Fruit fly (Drosophila melanogaster) whole organism, embryonic: ENCODE data around the gene ftz.

Experiments
- Adf1 ChIP-seq: fragments of 200-800 bp; sonication (Bioruptor generic); IDR thresholded peaks from 2 replicates; pipeline ENCODE4 v1.3.6; 2022; ENCODE audit warnings: missing biosample characterization, missing genetic modification characterization
- Awh ChIP-seq: fragments of 200-800 bp; sonication (Bioruptor generic); IDR thresholded peaks from 2 replicates; pipeline ENCODE4, ENCODE4 v1.3.6; 2022; ENCODE audit warnings: missing biosample characterization, missing genetic modification characterization
- BEAF-32 ChIP-seq: fragments of 200-800 bp; sonication (Bioruptor generic); optimal IDR thresholded peaks from 3 replicates; lab custom pipeline; 2017; ENCODE audit warnings: missing biosample characterization, missing genetic modification characterization, mild to moderate bottlenecking, moderate library complexity, missing genetic modification reagents
- Blimp-1 ChIP-seq: fragments of 200-800 bp; sonication (Bioruptor generic); optimal IDR thresholded peaks from 3 replicates; lab custom pipeline; 2018; ENCODE audit warnings: missing biosample characterization, missing genetic modification characterization, mild to moderate bottlenecking, moderate library complexity, missing genetic modification reagents
- Bteb2 ChIP-seq: fragments of 200-800 bp; sonication (Bioruptor generic); optimal IDR thresholded peaks from 2 replicates; lab custom pipeline; 2016; ENCODE audit warnings: missing biosample characterization, missing genetic modification characterization
- CG10959 ChIP-seq: fragments of 200-800 bp; sonication (Bioruptor generic); IDR thresholded peaks from 2 replicates; pipeline ENCODE4 v1.3.6; 2022; ENCODE audit warnings: missing biosample characterization, missing genetic modification characterization
- CG11456 ChIP-seq: fragments of 200-800 bp; sonication (Bioruptor generic); IDR thresholded peaks from 3 replicates; pipeline ENCODE4 v1.3.6; 2022; ENCODE audit warnings: missing biosample characterization, missing genetic modification characterization
- CG11695 ChIP-seq: fragments of 200-800 bp; sonication (Bioruptor generic); IDR thresholded peaks from 3 replicates; pipeline ENCODE4 v1.3.6; 2022; ENCODE audit warnings: missing biosample characterization, missing genetic modification characterization
- CG12071 ChIP-seq: fragments of 200-800 bp; sonication (Bioruptor generic); optimal IDR thresholded peaks from 3 replicates; lab custom pipeline; 2018; ENCODE audit warnings: missing biosample characterization, mild to moderate bottlenecking, missing genetic modification characterization
- CG12219 ChIP-seq: fragments of 200-800 bp; sonication (Bioruptor generic); optimal IDR thresholded peaks from 3 replicates; lab custom pipeline; 2018; ENCODE audit warnings: missing biosample characterization, mild to moderate bottlenecking, missing genetic modification characterization
- CG13624 ChIP-seq: fragments of 200-800 bp; sonication (Bioruptor generic); optimal IDR thresholded peaks from 2 replicates; lab custom pipeline; 2016; ENCODE audit warnings: missing biosample characterization, missing genetic modification characterization
- CG13894 ChIP-seq: fragments of 200-800 bp; sonication (Bioruptor generic); optimal IDR thresholded peaks from 3 replicates; lab custom pipeline; 2018; ENCODE audit warnings: missing biosample characterization, mild to moderate bottlenecking, missing genetic modification characterization, moderate library complexity
- CG15269 ChIP-seq: fragments of 200-800 bp; sonication (Bioruptor generic); optimal IDR thresholded peaks from 2 replicates; lab custom pipeline; 2018; ENCODE audit warnings: missing biosample characterization, mild to moderate bottlenecking, missing genetic modification characterization, moderate library complexity
- CG1602 ChIP-seq: fragments of 200-800 bp; sonication (Bioruptor generic); optimal IDR thresholded peaks from 3 replicates; lab custom pipeline; 2016; ENCODE audit warnings: missing biosample characterization, missing genetic modification characterization
- CG16863 ChIP-seq: fragments of 200-800 bp; sonication (Bioruptor generic); optimal IDR thresholded peaks from 3 replicates; lab custom pipeline; 2016; ENCODE audit warnings: missing biosample characterization, missing genetic modification characterization
- CG17359 ChIP-seq: fragments of 200-800 bp; sonication (Bioruptor generic); optimal IDR thresholded peaks from 3 replicates; lab custom pipeline; 2018; ENCODE audit warnings: missing biosample characterization, mild to moderate bottlenecking, missing genetic modification characterization, moderate library complexity
- CG17612 ChIP-seq: fragments of 200-800 bp; sonication (Bioruptor generic); IDR thresholded peaks from 2 replicates; pipeline ENCODE4 v1.3.6; 2022; ENCODE audit warnings: missing biosample characterization, missing genetic modification characterization
- CG17829 ChIP-seq: fragments of 200-800 bp; optimal IDR thresholded peaks from 2 replicates; lab custom pipeline; 2019; ENCODE audit warnings: missing biosample characterization, mild to moderate bottlenecking, missing genetic modification characterization, moderate library complexity
- CG2199 ChIP-seq: fragments of 200-800 bp; sonication (Bioruptor generic); IDR thresholded peaks from 3 replicates; pipeline ENCODE4 v1.3.6; 2022; ENCODE audit warnings: missing biosample characterization, missing genetic modification characterization
- CG2875 ChIP-seq: fragments of 200-800 bp; sonication (Bioruptor generic); optimal IDR thresholded peaks from 2 replicates; lab custom pipeline; 2017; ENCODE audit warnings: missing biosample characterization, mild to moderate bottlenecking, missing genetic modification characterization, missing genetic modification reagents
- CG43689 ChIP-seq: fragments of 200-800 bp; sonication (Bioruptor generic); IDR thresholded peaks from 2 replicates; pipeline ENCODE4 v1.3.6; 2022; ENCODE audit warnings: missing biosample characterization, missing genetic modification characterization
- CG4617 ChIP-seq: fragments of 200-800 bp; sonication (Bioruptor generic); optimal IDR thresholded peaks from 3 replicates; lab custom pipeline; 2016; ENCODE audit warnings: missing biosample characterization, missing genetic modification characterization, borderline replicate concordance
- CG6175 ChIP-seq: fragments of 200-800 bp; sonication (Bioruptor generic); IDR thresholded peaks from 3 replicates; pipeline ENCODE4 v1.3.6; 2022; ENCODE audit warnings: missing biosample characterization, missing genetic modification characterization
- CG6654 ChIP-seq: fragments of 200-800 bp; sonication (Bioruptor generic); optimal IDR thresholded peaks from 2 replicates; lab custom pipeline; 2017; ENCODE audit warnings: missing biosample characterization, mild to moderate bottlenecking, missing genetic modification characterization
- CG6765 ChIP-seq: fragments of 200-800 bp; sonication (Bioruptor generic); optimal IDR thresholded peaks from 3 replicates; lab custom pipeline; 2017; ENCODE audit warnings: missing biosample characterization, mild to moderate bottlenecking, missing genetic modification characterization
- CG7839 ChIP-seq: fragments of 200-800 bp; sonication (Bioruptor generic); optimal IDR thresholded peaks from 3 replicates; lab custom pipeline; 2018; ENCODE audit warnings: missing biosample characterization, mild to moderate bottlenecking, missing genetic modification characterization, moderate library complexity
- CG8089 ChIP-seq: fragments of 200-800 bp; sonication (Bioruptor generic); optimal IDR thresholded peaks from 3 replicates; lab custom pipeline; 2016; ENCODE audit warnings: missing biosample characterization, missing genetic modification characterization
- CG8944 ChIP-seq: fragments of 200-800 bp; sonication (Bioruptor generic); optimal IDR thresholded peaks from 3 replicates; lab custom pipeline; 2016; ENCODE audit warnings: missing biosample characterization, missing genetic modification characterization
- CTCF ChIP-seq: fragments of 200-800 bp; sonication (Bioruptor generic); optimal IDR thresholded peaks from 2 replicates; lab custom pipeline; 2017; ENCODE audit warnings: missing biosample characterization, mild to moderate bottlenecking, missing genetic modification characterization, moderate library complexity
- Doc3 ChIP-seq: fragments of 200-800 bp; sonication (Bioruptor generic); IDR thresholded peaks from 3 replicates; pipeline ENCODE4 v1.3.6; 2022; ENCODE audit warnings: missing biosample characterization, missing genetic modification characterization; ENCODE audit not compliant: partially characterized antibody
- ERR ChIP-seq: fragments of 200-800 bp; sonication (Bioruptor generic); optimal IDR thresholded peaks from 2 replicates; lab custom pipeline; 2016; ENCODE audit warnings: missing biosample characterization, missing genetic modification characterization
- HLH4C ChIP-seq: fragments of 200-800 bp; sonication (Bioruptor generic); IDR thresholded peaks from 3 replicates; pipeline ENCODE4 v1.3.6; 2022; ENCODE audit warnings: missing biosample characterization, missing genetic modification characterization; ENCODE audit not compliant: partially characterized antibody
- Mad ChIP-seq: fragments of 200-800 bp; sonication (Bioruptor generic); optimal IDR thresholded peaks from 2 replicates; lab custom pipeline; 2016; ENCODE audit warnings: missing biosample characterization, missing genetic modification characterization
- NC2α ChIP-seq: fragments of 200-800 bp; sonication (Bioruptor generic); optimal IDR thresholded peaks from 2 replicates; lab custom pipeline; 2016; ENCODE audit warnings: missing biosample characterization, missing genetic modification characterization
- Side ChIP-seq: fragments of 200-800 bp; sonication (Bioruptor generic); optimal IDR thresholded peaks from 2 replicates; lab custom pipeline; 2016; ENCODE audit warnings: missing biosample characterization, missing genetic modification characterization
- Sox100B ChIP-seq: fragments of 200-800 bp; sonication (Bioruptor generic); optimal IDR thresholded peaks from 3 replicates; lab custom pipeline; 2018; ENCODE audit warnings: missing biosample characterization, mild to moderate bottlenecking, missing genetic modification characterization
- Ssrp ChIP-seq: fragments of 200-800 bp; sonication (Bioruptor generic); optimal IDR thresholded peaks from 2 replicates; lab custom pipeline; 2018; ENCODE audit warnings: missing biosample characterization, mild to moderate bottlenecking, missing genetic modification characterization, moderate library complexity
- al ChIP-seq: fragments of 200-800 bp; sonication (Bioruptor generic); IDR thresholded peaks from 2 replicates; pipeline ENCODE4 v1.3.6; 2022; ENCODE audit warnings: missing biosample characterization, missing genetic modification characterization
- dmrt99B ChIP-seq: fragments of 200-800 bp; sonication (Bioruptor generic); optimal IDR thresholded peaks from 2 replicates; lab custom pipeline; 2018; ENCODE audit warnings: missing biosample characterization, mild to moderate bottlenecking, missing genetic modification characterization, moderate library complexity
- gcm ChIP-seq: fragments of 200-800 bp; sonication (Bioruptor generic); optimal IDR thresholded peaks from 2 replicates; lab custom pipeline; 2019; ENCODE audit warnings: missing biosample characterization, mild to moderate bottlenecking, missing genetic modification characterization, moderate library complexity
- mld ChIP-seq: fragments of 200-800 bp; sonication (Bioruptor generic); IDR thresholded peaks from 3 replicates; pipeline ENCODE4 v1.3.6; 2022; ENCODE audit warnings: missing biosample characterization, missing genetic modification characterization; ENCODE audit not compliant: partially characterized antibody
- peb ChIP-seq: fragments of 200-800 bp; sonication (Bioruptor generic); IDR thresholded peaks from 2 replicates; pipeline ENCODE4 v1.3.6; 2022; ENCODE audit warnings: missing biosample characterization, missing genetic modification characterization
- psq ChIP-seq: fragments of 200-800 bp; sonication (Bioruptor generic); optimal IDR thresholded peaks from 2 replicates; lab custom pipeline; 2017; ENCODE audit warnings: missing biosample characterization, missing genetic modification characterization
- salm ChIP-seq: fragments of 200-800 bp; sonication (Bioruptor generic); optimal IDR thresholded peaks from 2 replicates; lab custom pipeline; 2018; ENCODE audit warnings: missing biosample characterization, mild to moderate bottlenecking, missing genetic modification characterization
- sd ChIP-seq: fragments of 200-800 bp; sonication (Bioruptor generic); optimal IDR thresholded peaks from 3 replicates; lab custom pipeline; 2018; ENCODE audit warnings: missing biosample characterization, mild to moderate bottlenecking, missing genetic modification characterization, moderate library complexity
- shn ChIP-seq: fragments of 200-800 bp; sonication (Bioruptor generic); optimal IDR thresholded peaks from 3 replicates; lab custom pipeline; 2016; ENCODE audit warnings: missing biosample characterization, missing genetic modification characterization
- sr ChIP-seq: fragments of 200-800 bp; sonication (Bioruptor generic); IDR thresholded peaks from 3 replicates; pipeline ENCODE4 v1.3.6; 2022; ENCODE audit warnings: missing biosample characterization, missing genetic modification characterization
- ssp ChIP-seq: fragments of 200-800 bp; sonication (Bioruptor generic); IDR thresholded peaks from 2 replicates; pipeline ENCODE4 v1.3.6; 2022; ENCODE audit warnings: missing biosample characterization, missing genetic modification characterization

The ftz gene

DNA sequence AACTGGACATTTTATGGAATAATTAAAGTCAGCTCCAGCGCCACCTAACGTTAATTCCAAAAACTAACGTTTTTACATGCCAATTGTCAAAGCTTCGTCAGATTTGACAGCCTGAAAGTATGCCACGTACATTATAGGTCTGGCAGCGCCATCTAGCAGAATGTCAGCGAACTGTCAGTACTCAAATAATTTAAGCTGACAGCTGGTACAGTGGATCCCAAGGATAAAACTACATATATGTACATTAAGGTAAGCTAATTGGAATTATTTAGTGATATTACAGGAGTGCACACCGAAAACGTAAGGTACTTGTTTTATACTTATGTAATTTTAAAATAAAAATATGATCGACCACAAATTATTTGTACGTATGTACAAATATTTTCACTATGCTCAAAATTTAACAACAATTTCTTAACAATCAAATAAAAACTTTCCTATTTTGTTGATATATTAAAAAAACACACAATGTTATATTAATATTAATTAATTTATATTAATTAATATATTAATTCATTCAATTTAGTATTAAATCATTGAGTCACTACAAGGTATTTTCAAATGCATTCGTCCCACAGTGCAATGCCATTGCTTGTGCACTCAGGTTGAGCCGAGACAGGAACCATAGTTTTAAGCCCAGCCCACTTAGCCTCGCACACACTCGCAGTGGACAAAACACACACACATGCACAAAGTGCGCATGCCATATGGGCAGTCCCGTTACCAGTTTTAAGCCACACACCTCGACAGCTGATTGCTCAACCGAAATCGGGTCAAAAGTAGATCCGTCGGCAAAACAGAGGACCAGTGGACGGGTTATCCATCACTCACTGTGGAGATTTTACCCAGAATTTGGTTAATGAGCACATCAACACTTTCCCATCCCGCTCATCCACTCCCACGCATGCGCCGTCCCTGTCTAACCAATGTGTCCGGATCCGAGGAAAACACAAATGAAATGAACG is 48.4 kb downstream of the ftz start (continued):
- peak; percentile 30 for TF ChIP-seq al (GFP tag; lab: Robert Waterston, UW)
- TF ChIP-seq Mad (GFP tag; lab: Kevin White, UChicago), result peak; percentile 54
- peak; percentile 80 for TF ChIP-seq Blimp-1
- TF ChIP-seq CG11456 (GFP tag; lab: Robert Waterston, UW), result peak; percentile 88
- peak; percentile 88 for TF ChIP-seq CG7839 (tag; lab: Kevin White, UChicago)
- peak; percentile 90 for TF ChIP-seq gcm (GFP tag; lab: Kevin White, UChicago)
- TF ChIP-seq CTCF (GFP tag; lab: Kevin White, UChicago), result peak; percentile 99
- peak; percentile 52 for TF ChIP-seq CG2875 (GFP tag; lab: Kevin White, UChicago)
- TF ChIP-seq CG16863 (GFP tag; lab: Kevin White, UChicago), result peak; percentile 9
- TF ChIP-seq peb, result peak; percentile 36; the same call in 1 of the 2 replicates
- TF ChIP-seq CG17612 (GFP tag; lab: Robert Waterston, UW), result no peak
- TF ChIP-seq CG4617 (GFP tag; lab: Kevin White, UChicago), result peak; percentile 33
- peak; percentile 86 for TF ChIP-seq CG15269 (tag; lab: Kevin White, UChicago)
- peak; percentile 67 for TF ChIP-seq psq (GFP tag; lab: Kevin White, UChicago)
- peak; percentile 52 for TF ChIP-seq Side (GFP tag; lab: Kevin White, UChicago)
- TF ChIP-seq CG8944 (GFP tag; lab: Kevin White, UChicago), result peak; percentile 24
- TF ChIP-seq HLH4C (GFP tag; lab: Robert Waterston, UW), result 0 out of 3 replicates have a peak, but pooled peaks have one; percentile 10
- TF ChIP-seq CG12071 (GFP tag; lab: Kevin White, UChicago), result no peak
- TF ChIP-seq sr (GFP tag; lab: Robert Waterston, UW), result peak; percentile 28; the same call in 2 of the 3 replicates
- peak; percentile 86 for TF ChIP-seq CG17829
- peak; percentile 41 for TF ChIP-seq NC2α (GFP tag; lab: Kevin White, UChicago)
- peak; percentile 50 for TF ChIP-seq Bteb2 (GFP tag; lab: Kevin White, UChicago)

DNA sequence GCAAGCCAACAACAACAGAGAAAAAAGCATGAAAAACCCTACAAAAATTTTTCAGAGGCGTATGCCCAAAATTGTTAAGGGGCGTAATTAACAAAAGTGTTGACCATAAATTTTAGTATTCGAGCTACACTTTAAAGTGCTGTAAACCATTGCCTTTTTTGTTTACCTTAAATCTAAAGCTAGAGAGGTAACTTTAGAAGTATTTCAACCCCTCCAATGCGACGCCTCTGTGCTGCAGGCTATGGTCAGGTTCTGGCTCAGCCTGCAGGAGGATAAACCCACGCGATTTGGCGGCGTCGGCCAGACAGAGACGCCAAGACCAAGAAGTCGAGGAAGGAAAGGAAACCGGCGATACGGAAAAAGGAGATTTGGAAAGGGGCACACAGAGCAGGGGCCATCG is 50.3 kb downstream of the ftz start:
- TF ChIP-seq CG43689 (GFP tag; lab: Robert Waterston, UW), result no peak
- peak; percentile 72 for TF ChIP-seq dmrt99B (tag; lab: Kevin White, UChicago)
- no peak for TF ChIP-seq BEAF-32
- TF ChIP-seq CG11695 (GFP tag; lab: Robert Waterston, UW), result peak; percentile 83
- no peak for TF ChIP-seq CG6654
- no peak for TF ChIP-seq CG2199 (GFP tag; lab: Robert Waterston, UW)
- TF ChIP-seq CG13894 (tag; lab: Kevin White, UChicago), result peak; percentile 62
- TF ChIP-seq CG13624 (GFP tag; lab: Kevin White, UChicago), result peak; percentile 52
- TF ChIP-seq Ssrp, result peak; percentile 68
- TF ChIP-seq NC2α (GFP tag; lab: Kevin White, UChicago), result peak; percentile 21
- no peak for TF ChIP-seq sd (tag; lab: Kevin White, UChicago)
- peak; percentile 87 for TF ChIP-seq CG10959 (GFP tag; lab: Robert Waterston, UW)
- no peak for TF ChIP-seq Adf1 (GFP tag; lab: Robert Waterston, UW)
- peak; percentile 60 for TF ChIP-seq CG12219
- peak; percentile 66; the same call in 1 of the 2 replicates for TF ChIP-seq Awh (GFP tag; lab: Robert Waterston, UW)
- no peak for TF ChIP-seq mld (GFP tag; lab: Robert Waterston, UW)
- TF ChIP-seq ERR (GFP tag; lab: Kevin White, UChicago), result peak; percentile 26
- peak; percentile 67 for TF ChIP-seq CG17359 (tag; lab: Kevin White, UChicago)
- TF ChIP-seq CG6765 (GFP tag; lab: Kevin White, UChicago), result peak; percentile 20
- TF ChIP-seq CG8089 (GFP tag; lab: Kevin White, UChicago), result peak; percentile 47
- TF ChIP-seq salm, result peak; percentile 55
- peak; percentile 59 for TF ChIP-seq ssp
- peak; percentile 60 for TF ChIP-seq Sox100B
- no peak for TF ChIP-seq CG6175
- TF ChIP-seq CG1602 (GFP tag; lab: Kevin White, UChicago), result peak; percentile 53
- TF ChIP-seq Doc3, result no peak
- peak; percentile 45 for TF ChIP-seq shn (GFP tag; lab: Kevin White, UChicago)
